Fruit fly (Drosophila melanogaster): ENCODE data around the gene CG18094.

Gene CG18094

dm6 chr2L:19452535-19453317 lies 37.3 kb upstream of the CG18094 start (continued):
- TF ChIP-seq chif (GFP tag; optimal IDR thresholded peaks at IDR 0.05) (peak in 1 of 2 experiments; percentile 10), CG7963 (GFP tag; IDR thresholded peaks at IDR 0.05; ENCODE audit: partially characterized antibody) (0 out of 3 replicates have a peak, but pooled peaks have one; percentile 17), bsh (GFP tag; optimal IDR thresholded peaks at IDR 0.05) (peak in 1 of 2 experiments; percentile 13), hb (GFP tag; IDR thresholded peaks at IDR 0.05; ENCODE audit: partially characterized antibody) (0 out of 3 replicates have a peak, but pooled peaks have one; percentile 29)

dm6 chr2L:19453381-19453780 lies 36.7 kb upstream of the CG18094 start, which contains the start of gene Top2:
Gene Top2, minus strand, starts transcription at chr2L:19453490.
- no peak for TF ChIP-seq CG32772 (GFP tag; IDR thresholded peaks at IDR 0.05)
- peak; percentile 40 for TF ChIP-seq HLH54F (GFP tag; optimal IDR thresholded peaks at IDR 0.05)
- TF ChIP-seq CG18476 (GFP tag; optimal IDR thresholded peaks at IDR 0.05): no peak
- peak; percentile 37 for TF ChIP-seq pb (GFP tag; optimal IDR thresholded peaks at IDR 0.05)
- TF ChIP-seq CG5953 (GFP tag; IDR thresholded peaks at IDR 0.05): no peak
- no peak for TF ChIP-seq HLH3B (GFP tag; IDR thresholded peaks at IDR 0.05)
- TF ChIP-seq CG12236 (GFP tag; optimal IDR thresholded peaks at IDR 0.05): no peak
- no peak for TF ChIP-seq psq (GFP tag; optimal IDR thresholded peaks at IDR 0.05)
- no peak for TF ChIP-seq trh (GFP tag; optimal IDR thresholded peaks at IDR 0.05)
- peak; percentile 84 for TF ChIP-seq HmgZ (tag; optimal IDR thresholded peaks at IDR 0.05)
- peak; percentile 43 for TF ChIP-seq Antp (GFP tag; optimal IDR thresholded peaks at IDR 0.05)
- TF ChIP-seq wdn (GFP tag; IDR thresholded peaks at IDR 0.05): 0 out of 2 replicates have a peak, but pooled peaks have one; percentile 22
- no peak for TF ChIP-seq CG1233 (GFP tag; optimal IDR thresholded peaks at IDR 0.05)
- peak; percentile 39 for TF ChIP-seq Hsf (GFP tag; optimal IDR thresholded peaks at IDR 0.05)
- TF ChIP-seq CG3847 (GFP tag; IDR thresholded peaks at IDR 0.05): peak; percentile 55; the same call in 1 of the 2 replicates
- no peak for TF ChIP-seq Eip74EF (GFP tag; optimal IDR thresholded peaks at IDR 0.05)
- no peak for TF ChIP-seq Dip2 (GFP tag; IDR thresholded peaks at IDR 0.05)
- TF ChIP-seq CG18262 (tag; optimal IDR thresholded peaks at IDR 0.05): no peak
- TF ChIP-seq sob (GFP tag; IDR thresholded peaks at IDR 0.05): peak; percentile 48; the same call in 1 of the 2 replicates
- TF ChIP-seq Dip3 (GFP tag; optimal IDR thresholded peaks at IDR 0.05): peak; percentile 22
- TF ChIP-seq Hmr (GFP tag; optimal IDR thresholded peaks at IDR 0.05): peak; percentile 82
- TF ChIP-seq dmrt99B (tag; optimal IDR thresholded peaks at IDR 0.05): no peak
- peak; percentile 72; the same call in 2 of the 4 replicates for TF ChIP-seq chinmo (GFP tag; IDR thresholded peaks at IDR 0.05; ENCODE audit: partially characterized antibody)
- TF ChIP-seq CG14860 (GFP tag; IDR thresholded peaks at IDR 0.05; ENCODE audit: partially characterized antibody): peak; percentile 77
- no peak for TF ChIP-seq CG14014 (GFP tag; IDR thresholded peaks at IDR 0.05)
- no peak for TF ChIP-seq run (tag; optimal IDR thresholded peaks at IDR 0.05)
- TF ChIP-seq CG13287 (GFP tag; IDR thresholded peaks at IDR 0.05; ENCODE audit: partially characterized antibody): peak; percentile 92
- TF ChIP-seq fd96Cb (tag; optimal IDR thresholded peaks at IDR 0.05): no peak
- no peak for TF ChIP-seq z (GFP tag; IDR thresholded peaks at IDR 0.05)
- TF ChIP-seq CG7839 (tag; optimal IDR thresholded peaks at IDR 0.05): peak; percentile 14
- TF ChIP-seq Hey (tag; optimal IDR thresholded peaks at IDR 0.05): no peak
- peak; percentile 68; the same call in 1 of the 3 replicates for TF ChIP-seq mld (GFP tag; IDR thresholded peaks at IDR 0.05; ENCODE audit: partially characterized antibody)
- no peak for TF ChIP-seq nau (GFP tag; optimal IDR thresholded peaks at IDR 0.05)
- 0 out of 3 replicates have a peak, but pooled peaks have one; percentile 20 for TF ChIP-seq Dbx (GFP tag; IDR thresholded peaks at IDR 0.05)
- TF ChIP-seq CG34376 (GFP tag; optimal IDR thresholded peaks at IDR 0.05): no peak
- TF ChIP-seq Six4 (GFP tag; optimal IDR thresholded peaks at IDR 0.05): no peak
- peak; percentile 98 for TF ChIP-seq Sry-δ (GFP tag; optimal IDR thresholded peaks at IDR 0.05)
- TF ChIP-seq CG32767 (GFP tag; IDR thresholded peaks at IDR 0.05): peak; percentile 47; the same call in 1 of the 2 replicates
- no peak for TF ChIP-seq odd (GFP tag; optimal IDR thresholded peaks at IDR 0.05)
- TF ChIP-seq CG10565 (GFP tag; optimal IDR thresholded peaks at IDR 0.05): no peak
- TF ChIP-seq CG10431 (GFP tag; optimal IDR thresholded peaks at IDR 0.05): no peak
- no peak for TF ChIP-seq CG12744 (GFP tag; optimal IDR thresholded peaks at IDR 0.05)
